Fruit fly (Drosophila melanogaster): ENCODE results near the gene CG43390.

CG43390 gene

dm6 chr3L:11534391-11535246 is 45.1 kb downstream of the CG43390 start (continued):
- no peak for TF ChIP-seq nau (GFP tag; optimal IDR thresholded peaks at IDR 0.05)
- no peak for TF ChIP-seq vnd (GFP tag; IDR thresholded peaks at IDR 0.05; ENCODE audit: partially characterized antibody)
- no peak for TF ChIP-seq CG10431 (GFP tag; optimal IDR thresholded peaks at IDR 0.05)
- no peak for TF ChIP-seq CG4424 (GFP tag; optimal IDR thresholded peaks at IDR 0.05)
- peak; percentile 39 for TF ChIP-seq CG32532 (GFP tag; IDR thresholded peaks at IDR 0.05)
- peak; percentile 2 for TF ChIP-seq CG1233 (GFP tag; optimal IDR thresholded peaks at IDR 0.05)
- TF ChIP-seq CG17385 (GFP tag; optimal IDR thresholded peaks at IDR 0.05), result peak; percentile 33
- no peak for TF ChIP-seq prd (optimal IDR thresholded peaks at IDR 0.05)
- no peak for TF ChIP-seq prd (GFP tag; IDR thresholded peaks at IDR 0.05)
- no peak for TF ChIP-seq shn (GFP tag; optimal IDR thresholded peaks at IDR 0.05)
- TF ChIP-seq CG17568 (GFP tag; optimal IDR thresholded peaks at IDR 0.05), result no peak
- peak; percentile 27 for TF ChIP-seq CG13424 (tag; optimal IDR thresholded peaks at IDR 0.05)
- no peak for TF ChIP-seq scrt (GFP tag; optimal IDR thresholded peaks at IDR 0.05)
- no peak for TF ChIP-seq pros (GFP tag; optimal IDR thresholded peaks at IDR 0.05)
- no peak for TF ChIP-seq bcd (GFP tag; optimal IDR thresholded peaks at IDR 0.05)
- TF ChIP-seq CG42726 (GFP tag; IDR thresholded peaks at IDR 0.05; ENCODE audit: partially characterized antibody), result 0 out of 2 replicates have a peak, but pooled peaks have one; percentile 23
- TF ChIP-seq Dp (GFP tag; optimal IDR thresholded peaks at IDR 0.05), result no peak
- TF ChIP-seq fd3F (GFP tag; optimal IDR thresholded peaks at IDR 0.05), result peak; percentile 23
- TF ChIP-seq E2f1 (GFP tag; IDR thresholded peaks at IDR 0.05), result no peak
- no peak for TF ChIP-seq GATAe (GFP tag; conservative IDR thresholded peaks at IDR 0.05)
- no peak for TF ChIP-seq Scr (GFP tag; IDR thresholded peaks at IDR 0.05; ENCODE audit: partially characterized antibody)
- no peak for TF ChIP-seq mirr (GFP tag; optimal IDR thresholded peaks at IDR 0.05)
- no peak for TF ChIP-seq Sry-β (GFP tag; optimal IDR thresholded peaks at IDR 0.05)
- TF ChIP-seq Hr78 (GFP tag; optimal IDR thresholded peaks at IDR 0.05), result no peak
- no peak for TF ChIP-seq HLHmδ (GFP tag; optimal IDR thresholded peaks at IDR 0.05)
- TF ChIP-seq CG12942 (GFP tag; optimal IDR thresholded peaks at IDR 0.05), result no peak
- TF ChIP-seq knrl (GFP tag; IDR thresholded peaks at IDR 0.05; ENCODE audit: partially characterized antibody), result no peak
- no peak for TF ChIP-seq croc (GFP tag; conservative IDR thresholded peaks at IDR 0.05)
- no peak for TF ChIP-seq CG3847 (GFP tag; IDR thresholded peaks at IDR 0.05)
- TF ChIP-seq CG4854 (GFP tag; optimal IDR thresholded peaks at IDR 0.05), result no peak
- TF ChIP-seq CG9215 (GFP tag; IDR thresholded peaks at IDR 0.05), result no peak
- TF ChIP-seq CG12391 (tag; optimal IDR thresholded peaks at IDR 0.05), result peak; percentile 24
- TF ChIP-seq ac (GFP tag; optimal IDR thresholded peaks at IDR 0.05), result no peak
- no peak for TF ChIP-seq gt (GFP tag; IDR thresholded peaks at IDR 0.05)
- no peak for TF ChIP-seq HLH4C (GFP tag; IDR thresholded peaks at IDR 0.05; ENCODE audit: partially characterized antibody)
- TF ChIP-seq CG10209 (GFP tag; optimal IDR thresholded peaks at IDR 0.05), result peak; percentile 12
- no peak for TF ChIP-seq Dip2 (GFP tag; IDR thresholded peaks at IDR 0.05)
- TF ChIP-seq CG31224 (GFP tag; IDR thresholded peaks at IDR 0.05), result no peak
- no peak for TF ChIP-seq CG13894 (tag; optimal IDR thresholded peaks at IDR 0.05)
- peak; percentile 21 for TF ChIP-seq CG7556 (GFP tag; optimal IDR thresholded peaks at IDR 0.05)
- TF ChIP-seq vvl (GFP tag; IDR thresholded peaks at IDR 0.05), result peak; percentile 44
- TF ChIP-seq CG15011 (GFP tag; optimal IDR thresholded peaks at IDR 0.05), result no peak
- TF ChIP-seq Oaz (GFP tag; IDR thresholded peaks at IDR 0.05), result 0 out of 2 replicates have a peak, but pooled peaks have one; percentile 23
- no peak for TF ChIP-seq Vsx1 (GFP tag; optimal IDR thresholded peaks at IDR 0.05)
- TF ChIP-seq Xrp1 (GFP tag; IDR thresholded peaks at IDR 0.05), result no peak
- TF ChIP-seq az2 (GFP tag; optimal IDR thresholded peaks at IDR 0.05), result peak; percentile 21
- TF ChIP-seq emc (GFP tag; optimal IDR thresholded peaks at IDR 0.05), result no peak
- no peak for TF ChIP-seq zen (tag; optimal IDR thresholded peaks at IDR 0.05)
